Worm (Caenorhabditis elegans) whole organism, late embryonic: ENCODE measurements around the gene sar-1.

Experiments
- F13H6.1 ChIP-seq: sonication (generic microtip); optimal IDR thresholded peaks from 2 replicates; lab custom pipeline; 2016; ENCODE audit warnings: missing genetic modification characterization, missing compliant biosample characterization
- K02D7.2 ChIP-seq: sonication (generic microtip); optimal IDR thresholded peaks from 2 replicates; lab custom pipeline; 2017; ENCODE audit warnings: mild to moderate bottlenecking, missing genetic modification characterization, missing compliant biosample characterization
- K09A11.1 ChIP-seq: sonication (generic microtip); optimal IDR thresholded peaks from 2 replicates; lab custom pipeline; 2017; ENCODE audit warnings: antibody characterized with exemption, mild to moderate bottlenecking, missing genetic modification characterization, missing compliant biosample characterization; ENCODE audit not compliant: insufficient read depth
- T23F11.4 ChIP-seq: fragments of 200-800 bp; sonication (Bioruptor generic); optimal IDR thresholded peaks from 2 replicates; lab custom pipeline; 2018; ENCODE audit warnings: mild to moderate bottlenecking, missing genetic modification characterization, missing compliant biosample characterization
- Y22D7AL.16 ChIP-seq: sonication (generic microtip); optimal IDR thresholded peaks from 2 replicates; lab custom pipeline; 2016; ENCODE audit warnings: missing genetic modification characterization, missing compliant biosample characterization
- ama-1 ChIP-seq: fragments of 150-350 bp; optimal IDR thresholded peaks from 2 replicates; lab custom pipeline; 2014
- ceh-14 ChIP-seq: sonication (generic microtip); optimal IDR thresholded peaks from 2 replicates; lab custom pipeline; 2016; ENCODE audit warnings: missing genotype, missing genetic modification characterization, missing compliant biosample characterization
- ceh-30 ChIP-seq: fragments of 150-350 bp; optimal IDR thresholded peaks from 2 replicates; lab custom pipeline; 2014; ENCODE audit warnings: missing biosample characterization, missing genetic modification characterization
- ceh-6 ChIP-seq: fragments of 200-800 bp; sonication (Bioruptor generic); optimal IDR thresholded peaks from 2 replicates; lab custom pipeline; 2018; ENCODE audit warnings: mild to moderate bottlenecking, missing genetic modification characterization, missing compliant biosample characterization
- ceh-9 ChIP-seq: sonication (generic microtip); optimal IDR thresholded peaks from 2 replicates; lab custom pipeline; 2016; ENCODE audit warnings: mild to moderate bottlenecking, missing genetic modification characterization, inconsistent platforms, missing compliant biosample characterization
- che-1 ChIP-seq: sonication (generic microtip); optimal IDR thresholded peaks from 2 replicates; lab custom pipeline; 2016; ENCODE audit warnings: mild to moderate bottlenecking, missing genetic modification characterization, missing compliant biosample characterization
- elt-4 ChIP-seq: sonication (generic microtip); optimal IDR thresholded peaks from 2 replicates; lab custom pipeline; 2016; ENCODE audit warnings: missing genetic modification characterization, missing compliant biosample characterization
- ets-4 ChIP-seq: sonication (generic microtip); optimal IDR thresholded peaks from 2 replicates; lab custom pipeline; 2016; ENCODE audit warnings: missing genetic modification characterization, missing compliant biosample characterization
- fkh-10 ChIP-seq: fragments of 150-350 bp; optimal IDR thresholded peaks from 2 replicates; lab custom pipeline; 2014; ENCODE audit warnings: missing biosample characterization, missing genetic modification reagents, missing genetic modification characterization
- hlh-13 ChIP-seq: fragments of 200-800 bp; sonication (Bioruptor generic); optimal IDR thresholded peaks from 2 replicates; lab custom pipeline; 2018; ENCODE audit warnings: mild to moderate bottlenecking, missing genetic modification characterization, missing compliant biosample characterization
- hlh-30 ChIP-seq: sonication (generic microtip); optimal IDR thresholded peaks from 2 replicates; lab custom pipeline; 2017; ENCODE audit warnings: antibody characterized with exemption, missing genetic modification characterization, missing compliant biosample characterization; ENCODE audit not compliant: insufficient read depth
- hlh-6 ChIP-seq: sonication (generic microtip); optimal IDR thresholded peaks from 2 replicates; lab custom pipeline; 2016; ENCODE audit warnings: missing genotype, missing genetic modification characterization, missing compliant biosample characterization
- hlh-8 ChIP-seq: sonication (generic microtip); optimal IDR thresholded peaks from 2 replicates; lab custom pipeline; 2016; ENCODE audit warnings: missing genotype, missing genetic modification characterization, missing compliant biosample characterization
- madf-2 ChIP-seq: sonication (generic microtip); optimal IDR thresholded peaks from 2 replicates; lab custom pipeline; 2017; ENCODE audit warnings: missing genetic modification characterization, missing compliant biosample characterization
- odd-2 ChIP-seq: sonication (generic microtip); optimal IDR thresholded peaks from 2 replicates; lab custom pipeline; 2017; ENCODE audit warnings: antibody characterized with exemption, mild to moderate bottlenecking, missing genetic modification characterization, missing compliant biosample characterization
- pat-9 ChIP-seq: fragments of 200-800 bp; sonication (Bioruptor generic); optimal IDR thresholded peaks from 2 replicates; lab custom pipeline; 2018; ENCODE audit warnings: mild to moderate bottlenecking, missing genetic modification characterization, moderate library complexity, missing compliant biosample characterization
- pqm-1 ChIP-seq: sonication (generic microtip); optimal IDR thresholded peaks from 2 replicates; lab custom pipeline; 2016; ENCODE audit warnings: missing genetic modification characterization, missing compliant biosample characterization
- pros-1 ChIP-seq: fragments of 150-350 bp; optimal IDR thresholded peaks from 2 replicates; lab custom pipeline; 2014; ENCODE audit warnings: missing biosample characterization, missing genetic modification reagents, missing genetic modification characterization
- sdc-2 ChIP-seq: sonication (generic microtip); optimal IDR thresholded peaks from 2 replicates; lab custom pipeline; 2016; ENCODE audit warnings: missing genotype, missing genetic modification characterization, missing compliant biosample characterization
- sox-4 ChIP-seq: sonication (generic microtip); optimal IDR thresholded peaks from 2 replicates; lab custom pipeline; 2017; ENCODE audit warnings: mild to moderate bottlenecking, missing genetic modification characterization, inconsistent platforms, missing compliant biosample characterization
- tbx-2 ChIP-seq: sonication (generic microtip); optimal IDR thresholded peaks from 2 replicates; lab custom pipeline; 2016; ENCODE audit warnings: missing genetic modification characterization, missing compliant biosample characterization
- tbx-7 ChIP-seq: sonication (generic microtip); optimal IDR thresholded peaks from 2 replicates; lab custom pipeline; 2016; ENCODE audit warnings: missing genotype, missing genetic modification characterization, missing compliant biosample characterization
- ttx-3 ChIP-seq: sonication (generic microtip); optimal IDR thresholded peaks from 2 replicates; lab custom pipeline; 2016; ENCODE audit warnings: missing genetic modification reagents, missing genetic modification characterization, missing compliant biosample characterization
- unc-86 ChIP-seq: sonication (generic microtip); optimal IDR thresholded peaks from 2 replicates; lab custom pipeline; 2016; ENCODE audit warnings: missing genetic modification characterization, missing compliant biosample characterization
- zip-5 ChIP-seq: sonication (generic microtip); optimal IDR thresholded peaks from 2 replicates; lab custom pipeline; 2016; ENCODE audit warnings: missing genetic modification characterization, missing compliant biosample characterization
- ztf-16 ChIP-seq: sonication (generic microtip); optimal IDR thresholded peaks from 2 replicates; lab custom pipeline; 2017; ENCODE audit warnings: missing genetic modification characterization, missing compliant biosample characterization

The sar-1 gene

ce11 chrIV:4468046-4468727, 44.9 kb downstream of the sar-1 start:
- TF ChIP-seq pros-1 (tag; lab: Kevin White, UChicago) (no peak), ama-1 (lab: Kevin White, UChicago) (peak; percentile 40)

DNA sequence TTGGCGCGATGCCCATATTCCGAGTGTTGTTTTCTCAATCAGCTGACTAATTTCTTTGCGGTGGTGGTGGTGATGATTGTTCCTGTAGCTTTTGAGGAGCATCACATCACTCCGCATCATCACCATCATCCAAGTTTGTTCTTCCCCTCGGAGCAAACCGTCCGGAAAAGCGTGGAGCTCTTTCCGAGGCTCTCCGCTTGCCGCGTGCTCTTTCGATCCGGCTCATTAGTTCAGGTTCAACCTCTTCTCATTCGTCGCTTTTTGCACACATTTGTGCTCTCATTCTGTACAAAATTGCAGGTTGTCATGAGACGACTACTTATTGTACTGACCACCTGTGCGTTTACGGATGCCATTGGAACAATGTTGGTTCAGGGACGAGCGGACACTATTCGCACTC, 47.9 kb downstream of the sar-1 start, which contains the start of gene M01H9.5:
M01H9.5 (plus strand) TSS at position 301 of the 400 bp plus-strand sequence.
- no peak for TF ChIP-seq che-1 (tag; lab: Kevin White, UChicago)
- TF ChIP-seq Y22D7AL.16 (tag; lab: Kevin White, UChicago) = no peak
- TF ChIP-seq ets-4 (tag; lab: Kevin White, UChicago) = no peak
- TF ChIP-seq fkh-10 (GFP tag; lab: Kevin White, UChicago) = no peak
- no peak for TF ChIP-seq ttx-3 (tag; lab: Kevin White, UChicago)
- no peak for TF ChIP-seq T23F11.4 (GFP tag; lab: Kevin White, UChicago)
- no peak for TF ChIP-seq hlh-13
- TF ChIP-seq tbx-2 (tag; lab: Kevin White, UChicago) = no peak
- TF ChIP-seq elt-4 (tag; lab: Kevin White, UChicago) = no peak
- no peak for TF ChIP-seq pqm-1 (tag; lab: Kevin White, UChicago)
- no peak for TF ChIP-seq madf-2
- TF ChIP-seq tbx-7 = no peak
- TF ChIP-seq, all 69 proteins: peak for 0

ce11 chrIV:4463132-4463531, 50.0 kb downstream of the sar-1 start, which contains the start of gene M01H9.2:
Gene M01H9.2, minus strand, starts transcription at chrIV:4463232.
- TF ChIP-seq hlh-6 (tag; lab: Kevin White, UChicago) = no peak
- TF ChIP-seq madf-2 = no peak
- no peak for TF ChIP-seq unc-86
- TF ChIP-seq pqm-1 (tag; lab: Kevin White, UChicago) = no peak
- no peak for TF ChIP-seq ceh-30 (tag; lab: Kevin White, UChicago)
- TF ChIP-seq sdc-2 (tag; lab: Kevin White, UChicago) = no peak
- no peak for TF ChIP-seq pat-9 (tag; lab: Kevin White, UChicago)
- TF ChIP-seq hlh-30 (tag; lab: Kevin White, UChicago) = no peak
- no peak for TF ChIP-seq odd-2 (tag; lab: Kevin White, UChicago)
- TF ChIP-seq ama-1 (lab: Kevin White, UChicago) = no peak
- no peak for TF ChIP-seq ztf-16 (tag; lab: Kevin White, UChicago)
- no peak for TF ChIP-seq ceh-14 (tag; lab: Kevin White, UChicago)
- TF ChIP-seq sox-4 = no peak
- TF ChIP-seq zip-5 = no peak
- no peak for TF ChIP-seq hlh-8
- TF ChIP-seq K02D7.2 = no peak
- no peak for TF ChIP-seq ceh-6 (GFP tag; lab: Kevin White, UChicago)
- no peak for TF ChIP-seq ceh-9 (tag; lab: Kevin White, UChicago)
- no peak for TF ChIP-seq K09A11.1
- TF ChIP-seq F13H6.1 (tag; lab: Kevin White, UChicago) = no peak
